Fruit fly (Drosophila melanogaster): Measurements from ENCODE around the gene Sema1a.
A peak's percentile ranks its signal among the peaks of the same experiment; 100 is the strongest.

Gene Sema1a

DNA sequence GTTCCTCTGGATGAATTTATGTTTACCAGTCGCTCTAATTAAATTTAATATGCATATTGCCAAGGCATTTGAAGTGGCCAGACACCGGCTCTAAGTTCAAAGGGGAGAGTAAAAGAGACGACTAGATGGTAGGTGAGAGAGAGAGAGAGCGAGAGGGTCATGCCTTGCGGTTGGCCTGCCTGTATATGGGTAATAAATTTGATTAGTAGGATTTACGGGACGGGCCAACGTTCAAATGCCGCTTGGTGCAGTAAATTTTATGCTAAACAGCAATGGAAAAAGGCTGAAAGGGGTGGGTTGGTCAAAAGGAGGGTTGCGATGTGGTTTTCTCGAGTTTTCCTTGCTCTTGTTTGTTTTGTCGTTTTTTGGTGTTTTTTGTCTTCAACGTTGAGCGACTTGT is 46.0 kb downstream of the Sema1a start (continued):
- TF ChIP-seq onecut (GFP tag; IDR thresholded peaks at IDR 0.05) (no peak), CG4424 (GFP tag; optimal IDR thresholded peaks at IDR 0.05) (no peak), Bteb2 (GFP tag; optimal IDR thresholded peaks at IDR 0.05) (no peak), CrebB (tag; optimal IDR thresholded peaks at IDR 0.05) (no peak), mirr (GFP tag; optimal IDR thresholded peaks at IDR 0.05) (no peak), gt (GFP tag; IDR thresholded peaks at IDR 0.05) (no peak), gcm (GFP tag; optimal IDR thresholded peaks at IDR 0.05) (no peak), gfzf (GFP tag; optimal IDR thresholded peaks at IDR 0.05) (no peak), Nf-YC (tag; optimal IDR thresholded peaks at IDR 0.05) (peak; percentile 72), CG7745 (tag; optimal IDR thresholded peaks at IDR 0.05) (no peak), CG12236 (GFP tag; optimal IDR thresholded peaks at IDR 0.05) (no peak), maf-S (GFP tag; optimal IDR thresholded peaks at IDR 0.05) (no peak), stc (GFP tag; IDR thresholded peaks at IDR 0.05) (no peak), mam (GFP tag; optimal IDR thresholded peaks at IDR 0.05) (no peak), cad (GFP tag; optimal IDR thresholded peaks at IDR 0.05) (peak; percentile 70), vvl (GFP tag; IDR thresholded peaks at IDR 0.05) (peak; percentile 60; the same call in 1 of the 2 replicates), CG10565 (GFP tag; optimal IDR thresholded peaks at IDR 0.05) (no peak), crc (GFP tag; optimal IDR thresholded peaks at IDR 0.05) (no peak), seq (GFP tag; IDR thresholded peaks at IDR 0.05) (no peak), dpn (GFP tag; optimal IDR thresholded peaks at IDR 0.05) (no peak), Nf-YB (GFP tag; optimal IDR thresholded peaks at IDR 0.05) (peak; percentile 70), wdn (GFP tag; IDR thresholded peaks at IDR 0.05) (no peak), ranshi (GFP tag; IDR thresholded peaks at IDR 0.05) (no peak), Awh (GFP tag; IDR thresholded peaks at IDR 0.05) (no peak), Mrtf (GFP tag; IDR thresholded peaks at IDR 0.05) (no peak), CG8089 (GFP tag; optimal IDR thresholded peaks at IDR 0.05) (no peak), CG33213 (GFP tag; optimal IDR thresholded peaks at IDR 0.05) (no peak), Dref (GFP tag; IDR thresholded peaks at IDR 0.05) (no peak), CG11247 (GFP tag; IDR thresholded peaks at IDR 0.05) (no peak), CG8281 (tag; optimal IDR thresholded peaks at IDR 0.05) (no peak), grn (GFP tag; optimal IDR thresholded peaks at IDR 0.05) (no peak), CG10267 (tag; optimal IDR thresholded peaks at IDR 0.05) (no peak), Hey (tag; optimal IDR thresholded peaks at IDR 0.05) (peak; percentile 17), pnt (GFP tag; optimal IDR thresholded peaks at IDR 0.05) (no peak), oc (tag; optimal IDR thresholded peaks at IDR 0.05) (peak; percentile 48), abd-A (tag; optimal IDR thresholded peaks at IDR 0.05) (peak; percentile 44), CG4328 (GFP tag; optimal IDR thresholded peaks at IDR 0.05) (no peak), Tbp (GFP tag; optimal IDR thresholded peaks at IDR 0.05) (no peak), CG30403 (GFP tag; optimal IDR thresholded peaks at IDR 0.05) (no peak), jing (GFP tag; optimal IDR thresholded peaks at IDR 0.05) (no peak), HLH3B (GFP tag; IDR thresholded peaks at IDR 0.05) (no peak), CG9876 (GFP tag; optimal IDR thresholded peaks at IDR 0.05) (no peak), TFAM (GFP tag; optimal IDR thresholded peaks at IDR 0.05) (no peak), jumu (GFP tag; optimal IDR thresholded peaks at IDR 0.05) (no peak), tx (GFP tag; optimal IDR thresholded peaks at IDR 0.05) (no peak), unc-4 (GFP tag; IDR thresholded peaks at IDR 0.05; ENCODE audit: partially characterized antibody) (no peak), tup (GFP tag; optimal IDR thresholded peaks at IDR 0.05) (no peak), lov (optimal IDR thresholded peaks at IDR 0.05) (no peak), lov (GFP tag; IDR thresholded peaks at IDR 0.05) (0 out of 3 replicates have a peak, but pooled peaks have one; percentile 25), pros (GFP tag; optimal IDR thresholded peaks at IDR 0.05) (peak; percentile 72), gcm2 (GFP tag; optimal IDR thresholded peaks at IDR 0.05) (no peak), Bgb (GFP tag; IDR thresholded peaks at IDR 0.05; ENCODE audit: partially characterized antibody) (no peak), CG2875 (GFP tag; optimal IDR thresholded peaks at IDR 0.05) (no peak)

All from whole organism, embryonic.